Worm (Caenorhabditis elegans): ENCODE measurements around the gene F26G1.1.

The F26G1.1 gene

DNA sequence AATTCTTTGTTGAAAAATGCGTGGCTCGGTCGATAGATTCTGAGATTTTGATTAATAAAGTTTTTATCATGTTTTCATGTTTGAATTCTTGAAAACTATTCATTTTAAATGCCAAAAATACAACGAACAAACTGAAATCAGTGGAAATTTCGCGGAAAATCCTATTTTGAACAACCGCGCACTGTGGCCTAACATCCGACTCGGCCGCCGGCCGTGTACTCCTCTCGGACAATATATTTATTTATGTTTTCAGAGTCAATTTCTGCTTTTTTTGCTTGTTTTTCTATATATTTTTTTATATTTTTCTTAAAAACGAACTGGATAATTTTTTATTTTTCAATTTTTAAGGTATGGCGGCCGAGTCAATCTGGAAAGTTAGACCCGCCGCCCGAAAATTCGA lies at the start of gene F26G1.1:
Gene F26G1.1, plus strand, starts transcription at position 347 of the 400 bp plus-strand sequence.
- TF ChIP-seq F57A8.1 (GFP tag; optimal IDR thresholded peaks at IDR 0.05) (no peak), nfyb-1 (GFP tag; IDR thresholded peaks at IDR 0.05) (peak; percentile 53; the same call in 1 of the 2 replicates), lir-1 (GFP tag; conservative IDR thresholded peaks at IDR 0.05) (peak; percentile 57; the same call in 1 of the 2 replicates), F55B11.4 (tag; optimal IDR thresholded peaks at IDR 0.05; ENCODE audit: borderline replicate concordance, insufficient read depth) (no peak), lin-35 (GFP tag; optimal IDR thresholded peaks at IDR 0.05) (peak in 1 of 3 experiments; percentile 86), hmg-20 (GFP tag; IDR thresholded peaks at IDR 0.05) (0 out of 2 replicates have a peak, but pooled peaks have one; percentile 37), F23B12.7 (tag; optimal IDR thresholded peaks at IDR 0.05; ENCODE audit: insufficient read depth) (peak; percentile 2), egl-44 (GFP tag; IDR thresholded peaks at IDR 0.05) (no peak), F33H1.4 (GFP tag; IDR thresholded peaks at IDR 0.05) (peak; percentile 55), rec-8 (tag; optimal IDR thresholded peaks at IDR 0.05) (peak; percentile 49 to 82), mel-28 (tag; optimal IDR thresholded peaks at IDR 0.05; ENCODE audit: borderline replicate concordance) (no peak), lsy-27 (tag; optimal IDR thresholded peaks at IDR 0.05; ENCODE audit: borderline replicate concordance, insufficient read depth) (no peak), B0035.1 (tag; optimal IDR thresholded peaks at IDR 0.05) (no peak), atf-7 (tag; optimal IDR thresholded peaks at IDR 0.05) (no peak), hlh-12 (tag; optimal IDR thresholded peaks at IDR 0.05) (no peak), lin-54 (GFP tag; optimal IDR thresholded peaks at IDR 0.05) (peak; percentile 82), aptf-2 (GFP tag; conservative IDR thresholded peaks at IDR 0.05) (0 out of 2 replicates have a peak, but pooled peaks have one; percentile 57), F22D6.2 (tag; optimal IDR thresholded peaks at IDR 0.05) (peak; percentile 51), ztf-22 (GFP tag; optimal IDR thresholded peaks at IDR 0.05) (no peak), hmg-1.2 (GFP tag; IDR thresholded peaks at IDR 0.05) (peak; percentile 27; the same call in 1 of the 2 replicates), lin-40 (tag; optimal IDR thresholded peaks at IDR 0.05) (no peak), F39B2.1 (GFP tag; IDR thresholded peaks at IDR 0.05) (no peak), xnd-1 (tag; optimal IDR thresholded peaks at IDR 0.05) (peak; percentile 22), tlf-1 (GFP tag; optimal IDR thresholded peaks at IDR 0.05) (peak; percentile 6), snpc-1.3 (tag; optimal IDR thresholded peaks at IDR 0.05; ENCODE audit: insufficient read depth) (no peak), rpc-1 (optimal IDR thresholded peaks at IDR 0.05) (no peak), rpc-1 (tag; optimal IDR thresholded peaks at IDR 0.05) (no peak), mes-4 (tag; optimal IDR thresholded peaks at IDR 0.05) (no peak), nfya-2 (GFP tag; IDR thresholded peaks at IDR 0.05) (no peak), lsl-1 (GFP tag; optimal IDR thresholded peaks at IDR 0.05) (peak; percentile 43), dpff-1 (tag; optimal IDR thresholded peaks at IDR 0.05) (no peak), athp-1 (tag; optimal IDR thresholded peaks at IDR 0.05) (no peak), mcd-1 (GFP tag; IDR thresholded peaks at IDR 0.05) (peak; percentile 70), madf-6 (GFP tag; IDR thresholded peaks at IDR 0.05) (peak; percentile 68), unc-130 (GFP tag; optimal IDR thresholded peaks at IDR 0.05) (peak; percentile 81), let-607 (tag; optimal IDR thresholded peaks at IDR 0.05) (peak in 1 of 2 experiments; percentile 34), lag-1 (GFP tag; IDR thresholded peaks at IDR 0.05) (no peak), attf-3 (GFP tag; conservative IDR thresholded peaks at IDR 0.05) (peak; percentile 78), attf-5 (GFP tag; optimal IDR thresholded peaks at IDR 0.05) (peak; percentile 5), D2030.7 (GFP tag; IDR thresholded peaks at IDR 0.05) (peak; percentile 41; the same call in 1 of the 2 replicates), snpc-1.1 (tag; optimal IDR thresholded peaks at IDR 0.05; ENCODE audit: insufficient read depth) (no peak), sptf-2 (GFP tag; optimal IDR thresholded peaks at IDR 0.05) (no peak), madf-3 (GFP tag; IDR thresholded peaks at IDR 0.05) (no peak), ceh-58 (GFP tag; IDR thresholded peaks at IDR 0.05) (no peak), dox-1 (GFP tag; IDR thresholded peaks at IDR 0.05) (peak; percentile 54; the same call in 1 of the 2 replicates), ccch-3 (GFP tag; optimal IDR thresholded peaks at IDR 0.05) (no peak), aptf-3 (GFP tag; IDR thresholded peaks at IDR 0.05) (no peak)
